Worm (Caenorhabditis elegans) whole organism, late embryonic: ENCODE results near the gene mog-4.

Experiments
- C08G9.2 ChIP-seq: sonication (generic microtip); optimal IDR thresholded peaks from 2 replicates; lab custom pipeline; 2016; ENCODE audit warnings: mild to moderate bottlenecking, missing genetic modification characterization, moderate library complexity, missing compliant biosample characterization
- C38D4.7 ChIP-seq: fragments of 200-800 bp; sonication (Bioruptor generic); optimal IDR thresholded peaks from 2 replicates; lab custom pipeline; 2018; ENCODE audit warnings: mild to moderate bottlenecking, missing genetic modification characterization, moderate library complexity, missing compliant biosample characterization
- K09A11.1 ChIP-seq: sonication (generic microtip); optimal IDR thresholded peaks from 2 replicates; lab custom pipeline; 2017; ENCODE audit warnings: antibody characterized with exemption, mild to moderate bottlenecking, missing genetic modification characterization, missing compliant biosample characterization; ENCODE audit not compliant: insufficient read depth
- Y22D7AL.16 ChIP-seq: sonication (generic microtip); optimal IDR thresholded peaks from 2 replicates; lab custom pipeline; 2016; ENCODE audit warnings: missing genetic modification characterization, missing compliant biosample characterization
- ahr-1 ChIP-seq: sonication (generic microtip); optimal IDR thresholded peaks from 2 replicates; lab custom pipeline; 2016; ENCODE audit warnings: missing genetic modification characterization, missing compliant biosample characterization
- ama-1 ChIP-seq: fragments of 150-350 bp; optimal IDR thresholded peaks from 2 replicates; lab custom pipeline; 2014
- ceh-18 ChIP-seq: sonication (generic microtip); optimal IDR thresholded peaks from 2 replicates; lab custom pipeline; 2016; ENCODE audit warnings: missing genetic modification characterization, missing compliant biosample characterization
- ceh-2 ChIP-seq: sonication (generic microtip); optimal IDR thresholded peaks from 2 replicates; lab custom pipeline; 2016; ENCODE audit warnings: missing genotype, missing genetic modification characterization, missing compliant biosample characterization
- ceh-24 ChIP-seq: sonication (generic microtip); optimal IDR thresholded peaks from 2 replicates; lab custom pipeline; 2016; ENCODE audit warnings: mild to moderate bottlenecking, missing genetic modification characterization, missing compliant biosample characterization
- ceh-31 ChIP-seq: sonication (generic microtip); optimal IDR thresholded peaks from 2 replicates; lab custom pipeline; 2016; ENCODE audit warnings: missing genetic modification characterization, missing compliant biosample characterization
- ceh-34 ChIP-seq: sonication (generic microtip); optimal IDR thresholded peaks from 2 replicates; lab custom pipeline; 2016; ENCODE audit warnings: mild to moderate bottlenecking, missing genetic modification characterization, missing compliant biosample characterization
- ceh-45 ChIP-seq: fragments of 200-800 bp; sonication (Bioruptor generic); IDR thresholded peaks from 2 replicates; pipeline ENCODE4 v1.3.6; 2022; ENCODE audit warnings: missing genetic modification reagents, missing genetic modification characterization, missing compliant biosample characterization
- ceh-48 ChIP-seq: sonication (generic microtip); optimal IDR thresholded peaks from 2 replicates; lab custom pipeline; 2016; ENCODE audit warnings: missing genetic modification characterization, inconsistent platforms, missing compliant biosample characterization
- ceh-6 ChIP-seq: fragments of 200-800 bp; sonication (Bioruptor generic); optimal IDR thresholded peaks from 2 replicates; lab custom pipeline; 2018; ENCODE audit warnings: mild to moderate bottlenecking, missing genetic modification characterization, missing compliant biosample characterization
- ceh-9 ChIP-seq: sonication (generic microtip); optimal IDR thresholded peaks from 2 replicates; lab custom pipeline; 2016; ENCODE audit warnings: mild to moderate bottlenecking, missing genetic modification characterization, inconsistent platforms, missing compliant biosample characterization
- che-1 ChIP-seq: sonication (generic microtip); optimal IDR thresholded peaks from 2 replicates; lab custom pipeline; 2016; ENCODE audit warnings: mild to moderate bottlenecking, missing genetic modification characterization, missing compliant biosample characterization
- elt-2 ChIP-seq: sonication (generic microtip); optimal IDR thresholded peaks from 2 replicates; lab custom pipeline; 2016; ENCODE audit warnings: missing genetic modification reagents, missing genetic modification characterization, missing compliant biosample characterization
- elt-4 ChIP-seq: sonication (generic microtip); optimal IDR thresholded peaks from 2 replicates; lab custom pipeline; 2016; ENCODE audit warnings: missing genetic modification characterization, missing compliant biosample characterization
- fax-1 ChIP-seq: sonication (generic microtip); optimal IDR thresholded peaks from 2 replicates; lab custom pipeline; 2016; ENCODE audit warnings: missing genotype, missing genetic modification characterization, missing compliant biosample characterization
- fkh-10 ChIP-seq: fragments of 150-350 bp; optimal IDR thresholded peaks from 2 replicates; lab custom pipeline; 2014; ENCODE audit warnings: missing biosample characterization, missing genetic modification reagents, missing genetic modification characterization
- fkh-6 ChIP-seq: sonication (generic microtip); optimal IDR thresholded peaks from 2 replicates; lab custom pipeline; 2016; ENCODE audit warnings: missing genetic modification characterization, missing compliant biosample characterization
- hlh-30 ChIP-seq: sonication (generic microtip); optimal IDR thresholded peaks from 2 replicates; lab custom pipeline; 2017; ENCODE audit warnings: antibody characterized with exemption, missing genetic modification characterization, missing compliant biosample characterization; ENCODE audit not compliant: insufficient read depth
- hlh-6 ChIP-seq: sonication (generic microtip); optimal IDR thresholded peaks from 2 replicates; lab custom pipeline; 2016; ENCODE audit warnings: missing genotype, missing genetic modification characterization, missing compliant biosample characterization
- lim-6 ChIP-seq: sonication (generic microtip); optimal IDR thresholded peaks from 2 replicates; lab custom pipeline; 2016; ENCODE audit warnings: missing genetic modification characterization, missing compliant biosample characterization
- lin-11 ChIP-seq: fragments of 200-800 bp; sonication (Bioruptor generic); optimal IDR thresholded peaks from 2 replicates; lab custom pipeline; 2018; ENCODE audit warnings: mild to moderate bottlenecking, missing genetic modification characterization, missing compliant biosample characterization
- nhr-232 ChIP-seq: sonication (generic microtip); optimal IDR thresholded peaks from 2 replicates; lab custom pipeline; 2016; ENCODE audit warnings: missing genetic modification characterization, missing compliant biosample characterization
- npax-4 ChIP-seq: sonication (generic microtip); optimal IDR thresholded peaks from 2 replicates; lab custom pipeline; 2016; ENCODE audit warnings: missing genetic modification characterization, missing compliant biosample characterization
- odd-2 ChIP-seq: sonication (generic microtip); optimal IDR thresholded peaks from 2 replicates; lab custom pipeline; 2017; ENCODE audit warnings: antibody characterized with exemption, mild to moderate bottlenecking, missing genetic modification characterization, missing compliant biosample characterization
- pax-1 ChIP-seq: fragments of 150-350 bp; optimal IDR thresholded peaks from 2 replicates; lab custom pipeline; 2014; ENCODE audit warnings: missing biosample characterization, missing genetic modification characterization
- pha-2 ChIP-seq: sonication (generic microtip); optimal IDR thresholded peaks from 2 replicates; lab custom pipeline; 2017; ENCODE audit warnings: mild to moderate bottlenecking, missing genetic modification characterization, missing compliant biosample characterization
- pha-4 ChIP-seq: fragments of 150-350 bp; optimal IDR thresholded peaks from 2 replicates; lab custom pipeline; 2018; ENCODE audit warnings: missing biosample characterization, missing genetic modification reagents, missing genetic modification characterization
- pros-1 ChIP-seq: fragments of 150-350 bp; optimal IDR thresholded peaks from 2 replicates; lab custom pipeline; 2014; ENCODE audit warnings: missing biosample characterization, missing genetic modification reagents, missing genetic modification characterization
- rnt-1 ChIP-seq: sonication (generic microtip); optimal IDR thresholded peaks from 2 replicates; lab custom pipeline; 2016; ENCODE audit warnings: missing genetic modification characterization, missing compliant biosample characterization
- sox-2 ChIP-seq: fragments of 200-800 bp; sonication (Bioruptor generic); IDR thresholded peaks from 2 replicates; pipeline ENCODE4 v1.3.6; 2022; ENCODE audit warnings: missing genetic modification reagents, missing genetic modification characterization, missing compliant biosample characterization
- sox-4 ChIP-seq: sonication (generic microtip); optimal IDR thresholded peaks from 2 replicates; lab custom pipeline; 2017; ENCODE audit warnings: mild to moderate bottlenecking, missing genetic modification characterization, inconsistent platforms, missing compliant biosample characterization
- syd-9 ChIP-seq: sonication (generic microtip); optimal IDR thresholded peaks from 2 replicates; lab custom pipeline; 2016; ENCODE audit warnings: mild to moderate bottlenecking, missing genetic modification characterization, moderate library complexity, missing compliant biosample characterization
- tbx-7 ChIP-seq: sonication (generic microtip); optimal IDR thresholded peaks from 2 replicates; lab custom pipeline; 2016; ENCODE audit warnings: missing genotype, missing genetic modification characterization, missing compliant biosample characterization
- unc-42 ChIP-seq: sonication (generic microtip); optimal IDR thresholded peaks from 2 replicates; lab custom pipeline; 2016; ENCODE audit warnings: missing genotype, missing genetic modification characterization, missing compliant biosample characterization
- unc-55 ChIP-seq: sonication (generic microtip); optimal IDR thresholded peaks from 2 replicates; lab custom pipeline; 2017; ENCODE audit warnings: missing biosample characterization, missing genetic modification reagents, missing genetic modification characterization
- unc-86 ChIP-seq: sonication (generic microtip); optimal IDR thresholded peaks from 2 replicates; lab custom pipeline; 2016; ENCODE audit warnings: missing genetic modification characterization, missing compliant biosample characterization
- zip-5 ChIP-seq: sonication (generic microtip); optimal IDR thresholded peaks from 2 replicates; lab custom pipeline; 2016; ENCODE audit warnings: missing genetic modification characterization, missing compliant biosample characterization

Gene mog-4

ce11 chrII:14602735-14603134, 41.3 kb upstream of the mog-4 start:
- TF ChIP-seq ceh-9 (tag; lab: Kevin White, UChicago) (no peak), ceh-34 (no peak), ceh-48 (tag; lab: Kevin White, UChicago) (no peak), Y22D7AL.16 (tag; lab: Kevin White, UChicago) (no peak), zip-5 (tag; lab: Kevin White, UChicago) (no peak), tbx-7 (no peak), odd-2 (tag; lab: Kevin White, UChicago) (no peak), pros-1 (tag; lab: Kevin White, UChicago) (no peak), K09A11.1 (no peak), pha-2 (tag; lab: Kevin White, UChicago) (no peak), lim-6 (tag; lab: Kevin White, UChicago) (no peak)

DNA sequence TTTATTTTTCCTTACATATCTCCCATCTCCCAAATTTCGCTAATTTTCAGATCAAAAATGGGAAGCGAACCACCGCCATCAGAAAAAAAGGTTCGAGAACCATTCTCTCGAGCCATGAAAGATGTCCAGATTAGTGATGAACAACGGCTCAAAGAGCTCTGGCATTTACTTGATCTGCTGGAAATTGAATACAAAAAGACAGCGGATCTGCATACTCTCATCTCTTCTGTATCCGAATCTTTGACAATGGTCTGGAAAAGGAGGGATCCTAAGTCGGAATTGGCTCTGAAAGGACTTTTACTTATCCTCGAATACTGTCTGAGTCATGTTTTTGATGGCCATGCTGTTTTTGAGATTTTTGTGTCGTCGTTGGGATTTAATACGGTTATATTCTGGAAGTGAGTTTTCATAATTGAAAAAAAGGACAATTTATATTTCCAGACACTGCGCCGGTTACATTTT, 39.5 kb upstream of the mog-4 start, which contains the start of gene tps-2:
Gene tps-2 (plus strand): TSS at position 51 of the 462 bp plus-strand sequence.
- TF ChIP-seq ceh-6 = no peak
- TF ChIP-seq ceh-45 (GFP tag; lab: Robert Waterston, UW) = no peak
- TF ChIP-seq ceh-31 (tag; lab: Kevin White, UChicago) = no peak
- TF ChIP-seq pha-4 (tag; lab: Kevin White, UChicago) = no peak
- no peak for TF ChIP-seq che-1 (tag; lab: Kevin White, UChicago)
- TF ChIP-seq ahr-1 = no peak
- no peak for TF ChIP-seq ceh-24 (tag; lab: Kevin White, UChicago)
- TF ChIP-seq C08G9.2 = no peak
- TF ChIP-seq lin-11 (tag; lab: Kevin White, UChicago) = no peak
- no peak for TF ChIP-seq fax-1
- TF ChIP-seq npax-4 = no peak
- no peak for TF ChIP-seq sox-2 (GFP tag; lab: Robert Waterston, UW)
- TF ChIP-seq K09A11.1 = no peak
- no peak for TF ChIP-seq fkh-6 (tag; lab: Kevin White, UChicago)
- TF ChIP-seq C38D4.7 (GFP tag; lab: Kevin White, UChicago) = no peak
- no peak for TF ChIP-seq ceh-18 (tag; lab: Kevin White, UChicago)
- TF ChIP-seq pha-2 (tag; lab: Kevin White, UChicago) = no peak
- TF ChIP-seq ceh-2 (tag; lab: Kevin White, UChicago) = no peak

ce11 chrII:14599933-14600630, 38.7 kb upstream of the mog-4 start:
- TF ChIP-seq elt-2 (tag; lab: Kevin White, UChicago) (peak; percentile 25), ceh-31 (tag; lab: Kevin White, UChicago) (no peak)

- TF ChIP-seq nhr-232 (tag; lab: Kevin White, UChicago) = no peak
- TF ChIP-seq unc-42 (tag; lab: Kevin White, UChicago) = no peak
- no peak for TF ChIP-seq pax-1 (tag; lab: Kevin White, UChicago)
- TF ChIP-seq Y22D7AL.16 (tag; lab: Kevin White, UChicago) = no peak
- no peak for TF ChIP-seq pha-4 (tag; lab: Kevin White, UChicago)
- TF ChIP-seq ceh-24 (tag; lab: Kevin White, UChicago) = no peak
- TF ChIP-seq fkh-10 (GFP tag; lab: Kevin White, UChicago) = no peak
These were observed 38.0 kb upstream of the mog-4 start for ce11 chrII:14599284-14599862.

DNA sequence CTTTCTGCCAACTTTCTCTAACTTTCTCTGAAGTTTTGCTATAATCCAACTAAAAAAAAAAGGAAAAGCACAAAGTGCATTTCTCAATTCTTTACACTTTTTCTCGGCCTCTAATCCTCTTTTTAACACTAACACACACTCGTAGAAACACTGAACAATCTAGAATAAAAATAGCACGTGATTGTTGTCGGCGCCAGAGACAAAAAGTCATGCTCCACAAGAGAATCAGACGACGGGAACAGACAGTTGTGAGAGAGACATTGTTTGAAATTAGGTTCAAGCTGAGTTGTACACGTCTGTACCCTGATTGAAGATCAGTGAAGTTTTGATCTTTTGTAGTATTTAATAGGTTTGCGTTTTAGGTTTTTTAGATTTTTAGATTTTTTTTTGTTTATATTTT, 37.0 kb upstream of the mog-4 start:
- TF ChIP-seq syd-9 (tag; lab: Kevin White, UChicago) (no peak), hlh-6 (tag; lab: Kevin White, UChicago) (no peak), unc-86 (tag; lab: Kevin White, UChicago) (no peak), elt-4 (no peak), lin-11 (tag; lab: Kevin White, UChicago) (no peak), hlh-30 (tag; lab: Kevin White, UChicago) (peak; percentile 61), pha-4 (tag; lab: Kevin White, UChicago) (no peak), nhr-232 (tag; lab: Kevin White, UChicago) (no peak), fkh-10 (GFP tag; lab: Kevin White, UChicago) (no peak), Y22D7AL.16 (tag; lab: Kevin White, UChicago) (no peak), sox-4 (no peak), rnt-1 (peak; percentile 25), ama-1 (lab: Kevin White, UChicago) (no peak), ceh-18 (tag; lab: Kevin White, UChicago) (peak; percentile 24), odd-2 (tag; lab: Kevin White, UChicago) (no peak), unc-55 (GFP tag; lab: Kevin White, UChicago) (no peak)
- TF ChIP-seq, all 69 proteins: peak for 3
